Worm (Caenorhabditis elegans) whole organism, L4/young adult: Measurements from ENCODE around the gene vps-36.

Source experiments
- W03F9.2 ChIP-seq: fragments of 150-350 bp; optimal IDR thresholded peaks from 2 replicates; lab custom pipeline; 2014; ENCODE audit warnings: missing biosample characterization, missing genetic modification characterization
- him-1 ChIP-seq: sonication (generic microtip); optimal IDR thresholded peaks from 2 replicates; lab custom pipeline; 2016; ENCODE audit warnings: missing genotype, missing genetic modification reagents, missing genetic modification characterization, missing compliant biosample characterization

DNA sequence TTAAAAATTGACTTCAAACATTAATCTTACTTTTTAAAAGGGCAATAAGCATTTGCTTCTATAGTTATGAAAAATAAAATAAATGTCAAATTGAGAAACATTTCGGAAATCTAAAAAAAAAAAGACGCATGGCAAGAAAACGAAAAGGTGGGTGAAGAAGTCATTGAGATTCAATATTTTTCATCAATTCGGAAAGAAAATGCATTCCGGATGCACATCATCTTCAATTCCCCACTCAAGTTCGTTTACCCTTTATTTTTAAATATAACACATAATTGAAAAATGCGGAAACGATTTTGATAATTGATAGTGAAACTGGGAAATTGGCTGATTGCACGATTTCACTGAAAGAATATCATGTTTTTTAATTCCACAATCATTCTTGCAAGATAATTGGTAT, 42.0 kb upstream of the vps-36 start, which contains the start of gene F53B7.4:
- TF ChIP-seq him-1 (tag; lab: Kevin White, UChicago) (no peak), W03F9.2 (tag; lab: Kevin White, UChicago) (no peak)
